Worm (Caenorhabditis elegans) whole organism, young adult: ENCODE results near the gene pqn-68.

Source experiments
- B0019.2 ChIP-seq: fragments of 200-800 bp; sonication (Bioruptor generic); conservative IDR thresholded peaks from 2 replicates; pipeline ENCODE4 v1.3.6; 2022; ENCODE audit warnings: missing genetic modification reagents, missing genetic modification characterization, missing compliant biosample characterization
- F33H1.4 ChIP-seq: fragments of 200-800 bp; sonication (Bioruptor generic); IDR thresholded peaks from 2 replicates; pipeline ENCODE4 v1.3.6; 2022; ENCODE audit warnings: missing genetic modification reagents, missing genetic modification characterization, missing compliant biosample characterization
- F57C9.4 ChIP-seq: sonication (generic microtip); optimal IDR thresholded peaks from 2 replicates; lab custom pipeline; 2017; ENCODE audit warnings: mild to moderate bottlenecking, missing genetic modification characterization, missing compliant biosample characterization
- K11D2.4 ChIP-seq: fragments of 200-800 bp; sonication (Bioruptor generic); IDR thresholded peaks from 2 replicates; pipeline ENCODE4 v1.3.6; 2022; ENCODE audit warnings: missing genetic modification reagents, missing genetic modification characterization, missing compliant biosample characterization
- K12H6.12 ChIP-seq: fragments of 200-800 bp; sonication (Bioruptor generic); optimal IDR thresholded peaks from 2 replicates; lab custom pipeline; 2018; ENCODE audit warnings: mild to moderate bottlenecking, missing genetic modification characterization, missing compliant biosample characterization
- T26A5.8 ChIP-seq: sonication (generic microtip); optimal IDR thresholded peaks from 2 replicates; lab custom pipeline; 2016; ENCODE audit warnings: missing genetic modification characterization, missing compliant biosample characterization
- ama-1 ChIP-seq, 3 experiments: fragments of 150-350 bp in 1 of 3; sonication (generic microtip) in 2 of 3; optimal IDR thresholded peaks; 2 replicates each; lab custom pipeline; 2014 to 2018; ENCODE audit warnings: missing biosample characterization in 2 of 3, missing genetic modification characterization in 2 of 3, missing genetic modification reagents in 2 of 3
- aptf-3 ChIP-seq: fragments of 200-800 bp; sonication (Bioruptor generic); IDR thresholded peaks from 2 replicates; pipeline ENCODE4 v1.3.6; 2022; ENCODE audit warnings: missing genetic modification characterization, missing compliant biosample characterization
- attf-3 ChIP-seq: fragments of 200-800 bp; sonication (Bioruptor generic); conservative IDR thresholded peaks from 2 replicates; pipeline ENCODE4 v1.3.6; 2022; ENCODE audit warnings: missing genetic modification reagents, missing genetic modification characterization, missing compliant biosample characterization
- attf-5 ChIP-seq: fragments of 200-800 bp; sonication (Bioruptor generic); optimal IDR thresholded peaks from 2 replicates; lab custom pipeline; 2018; ENCODE audit warnings: mild to moderate bottlenecking, missing genetic modification characterization, missing compliant biosample characterization
- ceh-100 ChIP-seq: fragments of 200-800 bp; sonication (Bioruptor generic); IDR thresholded peaks from 2 replicates; pipeline ENCODE4 v1.3.6; 2022; ENCODE audit warnings: missing genetic modification reagents, missing genetic modification characterization, missing compliant biosample characterization
- ceh-27 ChIP-seq: fragments of 200-800 bp; sonication (Bioruptor generic); optimal IDR thresholded peaks from 2 replicates; lab custom pipeline; 2018; ENCODE audit warnings: mild to moderate bottlenecking, missing genetic modification characterization, moderate library complexity, missing compliant biosample characterization
- ceh-79 ChIP-seq: sonication (generic microtip); optimal IDR thresholded peaks from 2 replicates; lab custom pipeline; 2017; ENCODE audit warnings: mild to moderate bottlenecking, missing genetic modification characterization, missing compliant biosample characterization
- dox-1 ChIP-seq: fragments of 200-800 bp; sonication (Bioruptor generic); IDR thresholded peaks from 2 replicates; pipeline ENCODE4 v1.3.6; 2022; ENCODE audit warnings: missing genetic modification reagents, missing genetic modification characterization, missing compliant biosample characterization
- dpff-1 ChIP-seq: sonication (generic microtip); optimal IDR thresholded peaks from 2 replicates; lab custom pipeline; 2017; ENCODE audit warnings: mild to moderate bottlenecking, missing genetic modification characterization, missing compliant biosample characterization
- fkh-3 ChIP-seq: sonication (generic microtip); optimal IDR thresholded peaks from 2 replicates; lab custom pipeline; 2016; ENCODE audit warnings: mild to moderate bottlenecking, missing genetic modification characterization, missing compliant biosample characterization
- him-1 ChIP-seq: sonication (generic microtip); optimal IDR thresholded peaks from 2 replicates; lab custom pipeline; 2016; ENCODE audit warnings: missing genotype, missing genetic modification reagents, missing genetic modification characterization, missing compliant biosample characterization
- hlh-26 ChIP-seq: fragments of 200-800 bp; sonication (Bioruptor generic); conservative IDR thresholded peaks from 2 replicates; pipeline ENCODE4 v1.3.6; 2022; ENCODE audit warnings: missing genetic modification reagents, missing genetic modification characterization, missing compliant biosample characterization
- lag-1 ChIP-seq: fragments of 200-800 bp; sonication (Bioruptor generic); IDR thresholded peaks from 2 replicates; pipeline ENCODE4 v1.3.6; 2022; ENCODE audit warnings: missing genetic modification reagents, missing genetic modification characterization, missing compliant biosample characterization
- lin-35 ChIP-seq, 3 experiments: fragments of 150-350 bp in 2 of 3; sonication (generic microtip) in 1 of 3; optimal IDR thresholded peaks; 2 replicates each; lab custom pipeline; 2014 to 2018; ENCODE audit warnings: missing biosample characterization in 3 of 3, missing genetic modification characterization in 3 of 3, missing genetic modification reagents in 3 of 3
- lin-54 ChIP-seq: fragments of 200-800 bp; sonication (Bioruptor generic); optimal IDR thresholded peaks from 2 replicates; lab custom pipeline; 2018; ENCODE audit warnings: mild to moderate bottlenecking, missing genetic modification characterization, missing compliant biosample characterization
- madf-10 ChIP-seq: sonication (generic microtip); optimal IDR thresholded peaks from 2 replicates; lab custom pipeline; 2016; ENCODE audit warnings: mild to moderate bottlenecking, missing genetic modification characterization, missing compliant biosample characterization
- mel-28 ChIP-seq: sonication (generic microtip); optimal IDR thresholded peaks from 2 replicates; lab custom pipeline; 2016; ENCODE audit warnings: borderline replicate concordance, mild to moderate bottlenecking, missing genetic modification characterization, missing compliant biosample characterization
- mes-4 ChIP-seq: sonication (generic microtip); optimal IDR thresholded peaks from 2 replicates; lab custom pipeline; 2016; ENCODE audit warnings: missing genotype, missing genetic modification characterization, missing compliant biosample characterization
- nfyb-1 ChIP-seq: fragments of 200-800 bp; sonication (Bioruptor generic); IDR thresholded peaks from 2 replicates; pipeline ENCODE4 v1.3.6; 2022; ENCODE audit warnings: missing genetic modification reagents, missing genetic modification characterization, missing compliant biosample characterization
- nhr-80 ChIP-seq: sonication (generic microtip); optimal IDR thresholded peaks from 2 replicates; lab custom pipeline; 2016; ENCODE audit warnings: missing genetic modification characterization, missing compliant biosample characterization
- pha-4 ChIP-seq: fragments of 150-350 bp; sonication (generic microtip); optimal IDR thresholded peaks from 2 replicates; lab custom pipeline; 2014; ENCODE audit warnings: missing biosample characterization, missing genetic modification reagents, missing genetic modification characterization
- rec-8 ChIP-seq, 2 experiments: sonication (generic microtip); optimal IDR thresholded peaks; 2 replicates each; lab custom pipeline; 2016; ENCODE audit warnings: mild to moderate bottlenecking in 2 of 2, missing genetic modification characterization in 2 of 2, missing genetic modification reagents in 2 of 2, missing genotype in 2 of 2, missing biosample characterization in 1 of 2, missing compliant biosample characterization in 1 of 2, moderate library complexity in 1 of 2
- repo-1 ChIP-seq: sonication (generic microtip); optimal IDR thresholded peaks from 2 replicates; lab custom pipeline; 2017; ENCODE audit warnings: mild to moderate bottlenecking, missing genetic modification characterization, missing compliant biosample characterization
- snpc-1.3 ChIP-seq: sonication (generic microtip); optimal IDR thresholded peaks from 2 replicates; lab custom pipeline; 2017; ENCODE audit warnings: missing genetic modification characterization, mild to moderate bottlenecking, missing compliant biosample characterization, antibody characterized with exemption, moderate library complexity, missing genotype, missing genetic modification reagents; ENCODE audit not compliant: insufficient read depth
- snpc-3.4 ChIP-seq: sonication (generic microtip); optimal IDR thresholded peaks from 2 replicates; lab custom pipeline; 2017; ENCODE audit warnings: missing genetic modification characterization, mild to moderate bottlenecking, missing compliant biosample characterization, antibody characterized with exemption, moderate library complexity, missing genotype, missing genetic modification reagents
- tlf-1 ChIP-seq: fragments of 200-800 bp; sonication (Bioruptor generic); optimal IDR thresholded peaks from 2 replicates; lab custom pipeline; 2018; ENCODE audit warnings: mild to moderate bottlenecking, missing genetic modification characterization, missing compliant biosample characterization
- unc-62 ChIP-seq: fragments of 150-350 bp; optimal IDR thresholded peaks from 2 replicates; lab custom pipeline; 2014; ENCODE audit warnings: missing biosample characterization, missing genetic modification reagents, missing genetic modification characterization
- ztf-28 ChIP-seq: fragments of 200-800 bp; sonication (Bioruptor generic); IDR thresholded peaks from 2 replicates; pipeline ENCODE4 v1.3.6; 2022; ENCODE audit warnings: missing genetic modification reagents, missing genetic modification characterization, missing compliant biosample characterization
- ztf-3 ChIP-seq: fragments of 200-800 bp; sonication (Bioruptor generic); optimal IDR thresholded peaks from 2 replicates; lab custom pipeline; 2018; ENCODE audit warnings: mild to moderate bottlenecking, missing genetic modification characterization, missing compliant biosample characterization
- ztf-6 ChIP-seq: fragments of 200-800 bp; sonication (Bioruptor generic); IDR thresholded peaks from 2 replicates; pipeline ENCODE4 v1.3.6; 2022; ENCODE audit warnings: missing genetic modification reagents, missing genetic modification characterization, missing compliant biosample characterization

Gene pqn-68

ce11 chrV:12939434-12939833 is 13.0 kb upstream of the pqn-68 start, which contains the start of gene T16G1.5:
Gene T16G1.5 (minus strand): TSS chrV:12939552.
- TF ChIP-seq lin-54 (GFP tag; lab: Kevin White, UChicago) (no peak), nhr-80 (peak; percentile 29), pha-4 (tag; lab: Kevin White, UChicago) (no peak), F33H1.4 (GFP tag; lab: Robert Waterston, UW) (no peak)

DNA sequence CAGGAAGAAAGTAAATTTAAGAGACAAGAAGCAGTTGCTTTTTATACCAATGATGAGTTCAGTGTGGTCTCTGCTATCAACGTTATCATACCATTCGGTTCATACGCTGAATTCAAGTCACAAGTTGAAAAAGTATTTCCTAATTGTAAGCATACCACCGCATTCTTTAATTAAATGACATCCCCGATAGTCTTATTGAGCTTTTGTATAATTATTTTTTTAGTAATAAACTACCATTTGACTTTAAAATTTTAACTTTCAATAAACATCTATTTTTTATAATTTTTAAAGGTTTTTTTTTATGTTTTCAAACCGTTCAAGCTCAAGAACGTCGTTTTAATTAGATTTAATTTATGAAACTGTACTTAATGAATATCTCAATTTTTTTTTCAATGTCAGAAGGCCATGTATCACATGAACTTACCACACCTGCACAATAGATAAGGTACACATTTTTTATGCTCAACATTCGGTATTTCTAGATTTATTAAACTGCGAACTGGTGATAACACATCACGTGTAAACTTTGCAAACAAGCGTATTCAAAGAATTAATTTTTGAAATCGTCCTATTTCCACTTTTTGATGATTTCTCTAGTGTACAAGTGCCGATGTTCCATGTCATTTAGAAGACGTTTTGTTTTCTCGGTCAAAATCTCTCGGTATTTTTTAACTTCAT is 10.5 kb upstream of the pqn-68 start, which contains the start of gene T16G1.4:
T16G1.4 (minus strand) TSS at position 51 of the 678 bp plus-strand sequence.
- TF ChIP-seq snpc-1.3 (tag; lab: Kevin White, UChicago) (no peak), nhr-80 (peak; percentile 2)

ce11 chrV:12943399-12943798 is 9.0 kb upstream of the pqn-68 start:
- TF ChIP-seq mes-4, result no peak

- TF ChIP-seq B0019.2 (GFP tag; lab: Robert Waterston, UW) (no peak), ceh-79 (no peak), madf-10 (tag; lab: Kevin White, UChicago) (no peak), repo-1 (no peak), pha-4 (tag; lab: Kevin White, UChicago) (no peak), T26A5.8 (no peak), unc-62 (GFP tag; lab: Kevin White, UChicago) (no peak), ztf-28 (no peak), ceh-27 (GFP tag; lab: Kevin White, UChicago) (no peak), ztf-3 (GFP tag; lab: Kevin White, UChicago) (no peak), rec-8 (tag; optimal IDR thresholded peaks at IDR 0.05; lab: Kevin White, UChicago) (no peak), aptf-3 (GFP tag; lab: Robert Waterston, UW) (no peak), fkh-3 (tag; lab: Kevin White, UChicago) (no peak), F33H1.4 (GFP tag; lab: Robert Waterston, UW) (no peak), nhr-80 (no peak)
- TF ChIP-seq, all 124 proteins: peak for 0
Measured at ce11 chrV:12944229-12944628, 8.2 kb upstream of the pqn-68 start, which contains the start of gene T16G1.3. Gene T16G1.3 (minus strand): TSS chrV:12944329.

ce11 chrV:12944775-12945174 is 7.7 kb upstream of the pqn-68 start, which contains the start of gene grl-2:
Gene grl-2 (plus strand): TSS chrV:12945075.
- no peak for TF ChIP-seq mel-28 (tag; lab: Kevin White, UChicago)
- no peak for TF ChIP-seq K11D2.4 (GFP tag; lab: Robert Waterston, UW)
- TF ChIP-seq dpff-1 (tag; lab: Kevin White, UChicago), result no peak
- no peak for TF ChIP-seq T26A5.8
- TF ChIP-seq nhr-80, result no peak
- no peak for TF ChIP-seq tlf-1
- TF ChIP-seq him-1 (tag; lab: Kevin White, UChicago), result no peak
- TF ChIP-seq attf-3 (GFP tag; lab: Robert Waterston, UW), result no peak
- TF ChIP-seq lin-35 (GFP tag; optimal IDR thresholded peaks at IDR 0.05; lab: Kevin White, UChicago), result no peak
- TF ChIP-seq hlh-26 (GFP tag; lab: Robert Waterston, UW), result no peak
- TF ChIP-seq ztf-6 (GFP tag; lab: Robert Waterston, UW), result no peak
- TF ChIP-seq ceh-100, result no peak
- TF ChIP-seq nfyb-1 (GFP tag; lab: Robert Waterston, UW), result no peak
- TF ChIP-seq dox-1 (GFP tag; lab: Robert Waterston, UW), result no peak
- no peak for TF ChIP-seq ama-1 (optimal IDR thresholded peaks at IDR 0.05; lab: Kevin White, UChicago)
- no peak for TF ChIP-seq ama-1 (GFP tag; optimal IDR thresholded peaks at IDR 0.05; lab: Kevin White, UChicago)
- no peak for TF ChIP-seq F57C9.4 (tag; lab: Kevin White, UChicago)
- no peak for TF ChIP-seq snpc-3.4
- TF ChIP-seq attf-5 (GFP tag; lab: Kevin White, UChicago), result no peak
- TF ChIP-seq lag-1 (GFP tag; lab: Robert Waterston, UW), result no peak
- TF ChIP-seq K12H6.12, result no peak
